Fruit fly (Drosophila melanogaster) whole organism, embryonic: ENCODE results near the gene CG44174.

Source experiments
- Atf-2 ChIP-seq: fragments of 200-800 bp; sonication (Bioruptor generic); optimal IDR thresholded peaks from 2 replicates; lab custom pipeline; 2016; ENCODE audit warnings: missing biosample characterization, missing genetic modification characterization
- BEAF-32 ChIP-seq: fragments of 200-800 bp; sonication (Bioruptor generic); optimal IDR thresholded peaks from 3 replicates; lab custom pipeline; 2017; ENCODE audit warnings: missing biosample characterization, missing genetic modification characterization, mild to moderate bottlenecking, moderate library complexity, missing genetic modification reagents
- C15 ChIP-seq: fragments of 200-800 bp; sonication (Bioruptor generic); IDR thresholded peaks from 3 replicates; pipeline ENCODE4 v1.3.6; 2022; ENCODE audit warnings: missing biosample characterization, missing genetic modification characterization
- CG10267 ChIP-seq: fragments of 200-800 bp; sonication (Bioruptor generic); optimal IDR thresholded peaks from 2 replicates; lab custom pipeline; 2018; ENCODE audit warnings: missing biosample characterization, mild to moderate bottlenecking, missing genetic modification characterization, moderate library complexity
- CG11560 ChIP-seq: fragments of 200-800 bp; sonication (Bioruptor generic); IDR thresholded peaks from 3 replicates; pipeline ENCODE4 v1.3.6; 2022; ENCODE audit warnings: missing biosample characterization, missing genetic modification characterization
- CG11696 ChIP-seq: fragments of 200-800 bp; sonication (Bioruptor generic); IDR thresholded peaks from 2 replicates; pipeline ENCODE4 v1.3.6; 2022; ENCODE audit warnings: missing biosample characterization, missing genetic modification characterization
- CG12659 ChIP-seq: fragments of 200-800 bp; sonication (Bioruptor generic); optimal IDR thresholded peaks from 3 replicates; lab custom pipeline; 2017; ENCODE audit warnings: mild to moderate bottlenecking, missing biosample characterization, missing genetic modification reagents, missing genetic modification characterization
- CG15601 ChIP-seq: fragments of 200-800 bp; sonication (Bioruptor generic); optimal IDR thresholded peaks from 3 replicates; lab custom pipeline; 2019; ENCODE audit warnings: missing biosample characterization, mild to moderate bottlenecking, missing genetic modification characterization, moderate library complexity
- CG18011 ChIP-seq: fragments of 200-800 bp; sonication (Bioruptor generic); optimal IDR thresholded peaks from 2 replicates; lab custom pipeline; 2017; ENCODE audit warnings: missing biosample characterization, missing genetic modification characterization, mild to moderate bottlenecking, moderate library complexity, missing genotype
- CG2712 ChIP-seq: fragments of 200-800 bp; optimal IDR thresholded peaks from 3 replicates; lab custom pipeline; 2019; ENCODE audit warnings: missing biosample characterization, mild to moderate bottlenecking, missing genetic modification characterization, moderate library complexity
- CG4404 ChIP-seq: fragments of 200-800 bp; sonication (Bioruptor generic); IDR thresholded peaks from 2 replicates; pipeline ENCODE4 v1.3.6; 2022; ENCODE audit warnings: missing biosample characterization, missing genetic modification characterization
- CG9727 ChIP-seq: fragments of 200-800 bp; sonication (Bioruptor generic); optimal IDR thresholded peaks from 3 replicates; lab custom pipeline; 2017; ENCODE audit warnings: missing biosample characterization, mild to moderate bottlenecking, missing genetic modification characterization
- CG9876 ChIP-seq: fragments of 200-800 bp; sonication (Bioruptor generic); optimal IDR thresholded peaks from 2 replicates; lab custom pipeline; 2016; ENCODE audit warnings: missing biosample characterization, missing genetic modification characterization
- D ChIP-seq, 2 experiments: fragments of 200-800 bp in 1 of 2; fragments of >200 bp in 1 of 2; sonication (Bioruptor generic) in 1 of 2; optimal IDR thresholded peaks; 2 replicates in 1 of 2; 3 replicates in 1 of 2; lab custom pipeline; 2017; ENCODE audit warnings: mild to moderate bottlenecking in 1 of 2, missing biosample characterization in 1 of 2, missing genetic modification characterization in 1 of 2, missing genetic modification reagents in 1 of 2
- Dad ChIP-seq: fragments of 200-800 bp; sonication (Bioruptor generic); optimal IDR thresholded peaks from 3 replicates; lab custom pipeline; 2016; ENCODE audit warnings: missing biosample characterization, missing genetic modification characterization
- Doc3 ChIP-seq: fragments of 200-800 bp; sonication (Bioruptor generic); IDR thresholded peaks from 3 replicates; pipeline ENCODE4 v1.3.6; 2022; ENCODE audit warnings: missing biosample characterization, missing genetic modification characterization; ENCODE audit not compliant: partially characterized antibody
- Ets97D ChIP-seq: fragments of 200-800 bp; sonication (Bioruptor generic); optimal IDR thresholded peaks from 3 replicates; lab custom pipeline; 2016; ENCODE audit warnings: missing biosample characterization, missing genetic modification characterization
- Gsc ChIP-seq: fragments of 200-800 bp; sonication (Bioruptor generic); IDR thresholded peaks from 2 replicates; pipeline ENCODE4 v1.3.6; 2022; ENCODE audit warnings: missing biosample characterization, missing genetic modification characterization
- Gug ChIP-seq: fragments of 200-800 bp; sonication (Bioruptor generic); IDR thresholded peaks from 4 replicates; pipeline ENCODE4 v1.3.6; 2022; ENCODE audit warnings: missing biosample characterization, missing genetic modification characterization
- HHEX ChIP-seq: fragments of 200-800 bp; sonication (Bioruptor generic); optimal IDR thresholded peaks from 3 replicates; lab custom pipeline; 2017; ENCODE audit warnings: missing biosample characterization, mild to moderate bottlenecking, missing genetic modification characterization, missing genetic modification reagents
- HLH4C ChIP-seq: fragments of 200-800 bp; sonication (Bioruptor generic); IDR thresholded peaks from 3 replicates; pipeline ENCODE4 v1.3.6; 2022; ENCODE audit warnings: missing biosample characterization, missing genetic modification characterization; ENCODE audit not compliant: partially characterized antibody
- Hr3 ChIP-seq: fragments of 200-800 bp; sonication (Bioruptor generic); optimal IDR thresholded peaks from 3 replicates; lab custom pipeline; 2016; ENCODE audit warnings: missing biosample characterization, missing genetic modification characterization
- Lhr ChIP-seq: fragments of 200-800 bp; sonication (Bioruptor generic); optimal IDR thresholded peaks from 3 replicates; lab custom pipeline; 2017; ENCODE audit warnings: mild to moderate bottlenecking, missing biosample characterization, missing genetic modification reagents, missing genetic modification characterization
- Poxn ChIP-seq: fragments of 200-800 bp; sonication (Bioruptor generic); IDR thresholded peaks from 2 replicates; pipeline ENCODE4 v1.3.6; 2022; ENCODE audit warnings: missing biosample characterization, missing genetic modification characterization
- Usf ChIP-seq: fragments of 200-800 bp; sonication (Bioruptor generic); optimal IDR thresholded peaks from 2 replicates; lab custom pipeline; 2017; ENCODE audit warnings: missing genotype, missing biosample characterization, missing genetic modification characterization
- btn ChIP-seq: fragments of 200-800 bp; sonication (Bioruptor generic); optimal IDR thresholded peaks from 2 replicates; lab custom pipeline; 2016; ENCODE audit warnings: missing biosample characterization, missing genetic modification characterization
- corto ChIP-seq: fragments of 200-800 bp; sonication (Bioruptor generic); optimal IDR thresholded peaks from 2 replicates; lab custom pipeline; 2016; ENCODE audit warnings: missing biosample characterization, mild to moderate bottlenecking, missing genetic modification characterization, moderate library complexity
- croc ChIP-seq: fragments of 200-800 bp; sonication (Bioruptor generic); conservative IDR thresholded peaks from 3 replicates; pipeline ENCODE4 v1.3.6; 2022; ENCODE audit warnings: missing biosample characterization, missing genetic modification characterization
- dmrt11E ChIP-seq: fragments of 200-800 bp; sonication (Bioruptor generic); optimal IDR thresholded peaks from 3 replicates; lab custom pipeline; 2018; ENCODE audit warnings: missing biosample characterization, mild to moderate bottlenecking, missing genetic modification characterization, moderate library complexity
- gcm2 ChIP-seq: fragments of 200-800 bp; sonication (Bioruptor generic); optimal IDR thresholded peaks from 2 replicates; lab custom pipeline; 2016; ENCODE audit warnings: missing biosample characterization, missing genetic modification characterization
- gsb ChIP-seq: fragments of 200-800 bp; sonication (Bioruptor generic); IDR thresholded peaks from 2 replicates; pipeline ENCODE4 v1.3.6; 2022; ENCODE audit warnings: missing biosample characterization, missing genetic modification characterization
- kay ChIP-seq: fragments of 200-800 bp; sonication (Bioruptor generic); optimal IDR thresholded peaks from 2 replicates; lab custom pipeline; 2016; ENCODE audit warnings: missing biosample characterization, missing genetic modification characterization
- lilli ChIP-seq: fragments of 200-800 bp; sonication (Bioruptor generic); optimal IDR thresholded peaks from 3 replicates; lab custom pipeline; 2016; ENCODE audit warnings: missing biosample characterization, missing genetic modification characterization
- lola ChIP-seq, 3 experiments: fragments of >200 bp in 2 of 3; fragments of 200-800 bp in 1 of 3; sonication (Bioruptor generic) in 1 of 3; optimal IDR thresholded peaks; 2 replicates each; lab custom pipeline; 2017 to 2019; ENCODE audit warnings: missing biosample characterization in 3 of 3, missing genetic modification characterization in 3 of 3, mild to moderate bottlenecking in 1 of 3, moderate library complexity in 1 of 3
- pan ChIP-seq, 4 experiments: fragments of >200 bp in 3 of 4; fragments of 200-800 bp in 1 of 4; sonication (Bioruptor generic) in 1 of 4; optimal IDR thresholded peaks in 3 of 4; IDR thresholded peaks in 1 of 4; 2 replicates each; pipeline versions ENCODE4 v1.3.6 to Lab custom; 2017 to 2022; ENCODE audit warnings: missing biosample characterization in 2 of 4, missing genetic modification characterization in 2 of 4, mixed read lengths in 1 of 4
- peb ChIP-seq: fragments of 200-800 bp; sonication (Bioruptor generic); IDR thresholded peaks from 2 replicates; pipeline ENCODE4 v1.3.6; 2022; ENCODE audit warnings: missing biosample characterization, missing genetic modification characterization
- sc ChIP-seq, 3 experiments: fragments of >200 bp in 2 of 3; fragments of 200-800 bp in 1 of 3; sonication (Bioruptor generic) in 1 of 3; optimal IDR thresholded peaks; 2 replicates in 2 of 3; 3 replicates in 1 of 3; lab custom pipeline; 2017; ENCODE audit warnings: mild to moderate bottlenecking in 1 of 3, missing biosample characterization in 1 of 3, missing genetic modification characterization in 1 of 3, missing genetic modification reagents in 1 of 3
- stc ChIP-seq: fragments of 200-800 bp; sonication (Bioruptor generic); IDR thresholded peaks from 2 replicates; pipeline ENCODE4 v1.3.6; 2022; ENCODE audit warnings: missing biosample characterization, missing genetic modification characterization
- tll ChIP-seq, 2 experiments: fragments of 200-800 bp in 1 of 2; fragments of >200 bp in 1 of 2; sonication (Bioruptor generic) in 1 of 2; optimal IDR thresholded peaks; 2 replicates each; lab custom pipeline; 2017 to 2019; ENCODE audit warnings: missing biosample characterization in 2 of 2, missing genetic modification characterization in 2 of 2, mild to moderate bottlenecking in 1 of 2, moderate library complexity in 1 of 2
- toy ChIP-seq: fragments of 200-800 bp; sonication (Bioruptor generic); IDR thresholded peaks from 2 replicates; pipeline ENCODE4 v1.3.6; 2022; ENCODE audit warnings: missing biosample characterization, missing genetic modification characterization
- twi ChIP-seq: fragments of 200-800 bp; optimal IDR thresholded peaks from 2 replicates; lab custom pipeline; 2019; ENCODE audit warnings: missing biosample characterization, mild to moderate bottlenecking, missing genetic modification characterization, moderate library complexity
- wor ChIP-seq: fragments of 200-800 bp; sonication (Bioruptor generic); IDR thresholded peaks from 2 replicates; pipeline ENCODE4 v1.3.6; 2022; ENCODE audit warnings: missing biosample characterization, missing genetic modification characterization

Gene CG44174

dm6 chr3R:19340312-19341079 is 43.0 kb upstream of the CG44174 start (continued):
- no peak for TF ChIP-seq btn (GFP tag; lab: Kevin White, UChicago)
- TF ChIP-seq gcm2 (GFP tag; lab: Kevin White, UChicago) = no peak
- TF ChIP-seq D (optimal IDR thresholded peaks at IDR 0.05; lab: Kevin White, UChicago) = peak; percentile 51
- no peak for TF ChIP-seq D (GFP tag; optimal IDR thresholded peaks at IDR 0.05; lab: Kevin White, UChicago)
- peak; percentile 41 for TF ChIP-seq dmrt11E (tag; lab: Kevin White, UChicago)
- TF ChIP-seq croc (GFP tag; lab: Robert Waterston, UW) = no peak
- no peak for TF ChIP-seq stc
- peak; percentile 45 for TF ChIP-seq CG4404 (GFP tag; lab: Robert Waterston, UW)
- TF ChIP-seq wor (GFP tag; lab: Robert Waterston, UW) = no peak
- TF ChIP-seq HLH4C (GFP tag; lab: Robert Waterston, UW) = no peak
- peak; percentile 34 for TF ChIP-seq CG2712 (tag; lab: Kevin White, UChicago)
- no peak for TF ChIP-seq CG18011 (GFP tag; lab: Kevin White, UChicago)
- no peak for TF ChIP-seq CG11696 (GFP tag; lab: Robert Waterston, UW)
- peak in 1 of 2 experiments; percentile 69 for TF ChIP-seq tll (GFP tag; optimal IDR thresholded peaks at IDR 0.05; lab: Kevin White, UChicago)
- no peak for TF ChIP-seq Lhr (GFP tag; lab: Kevin White, UChicago)
- TF ChIP-seq CG10267 (tag; lab: Kevin White, UChicago) = peak; percentile 13
- no peak for TF ChIP-seq HHEX (GFP tag; lab: Kevin White, UChicago)
- no peak for TF ChIP-seq C15 (GFP tag; lab: Robert Waterston, UW)
- no peak for TF ChIP-seq lilli (GFP tag; lab: Kevin White, UChicago)
- no peak for TF ChIP-seq Hr3 (GFP tag; lab: Kevin White, UChicago)
- no peak for TF ChIP-seq Atf-2 (GFP tag; lab: Kevin White, UChicago)
- TF ChIP-seq Dad (GFP tag; lab: Kevin White, UChicago) = no peak
- no peak for TF ChIP-seq Usf (GFP tag; lab: Kevin White, UChicago)
- TF ChIP-seq toy (GFP tag; lab: Robert Waterston, UW) = no peak
- peak; percentile 48 for TF ChIP-seq CG9727 (GFP tag; lab: Kevin White, UChicago)
- TF ChIP-seq kay = no peak
- TF ChIP-seq sc (optimal IDR thresholded peaks at IDR 0.05; lab: Kevin White, UChicago) = no peak
- TF ChIP-seq sc (GFP tag; optimal IDR thresholded peaks at IDR 0.05; lab: Kevin White, UChicago) = no peak
- TF ChIP-seq CG12659 (GFP tag; lab: Kevin White, UChicago) = no peak
- no peak for TF ChIP-seq Gsc
- TF ChIP-seq pan (optimal IDR thresholded peaks at IDR 0.05; lab: Kevin White, UChicago) = no peak
- no peak for TF ChIP-seq pan (GFP tag; optimal IDR thresholded peaks at IDR 0.05 in 1 of 2, IDR thresholded peaks at IDR 0.05 in 1 of 2)
- no peak for TF ChIP-seq corto (GFP tag; lab: Kevin White, UChicago)
- TF ChIP-seq lola (GFP tag; optimal IDR thresholded peaks at IDR 0.05; lab: Kevin White, UChicago) = peak in 1 of 3 experiments; percentile 33
- no peak for TF ChIP-seq Doc3 (GFP tag; lab: Robert Waterston, UW)
- no peak for TF ChIP-seq gsb (GFP tag; lab: Robert Waterston, UW)
- TF ChIP-seq Gug (GFP tag; lab: Robert Waterston, UW) = no peak
- no peak for TF ChIP-seq CG9876 (GFP tag; lab: Kevin White, UChicago)
- no peak for TF ChIP-seq BEAF-32 (GFP tag; lab: Kevin White, UChicago)
- TF ChIP-seq Poxn (GFP tag; lab: Robert Waterston, UW) = no peak
- TF ChIP-seq CG11560 (tag; lab: Robert Waterston, UW) = no peak
- no peak for TF ChIP-seq Ets97D (GFP tag; lab: Kevin White, UChicago)
- TF ChIP-seq twi (tag; lab: Kevin White, UChicago) = peak; percentile 42
- TF ChIP-seq peb (GFP tag; lab: Robert Waterston, UW) = no peak
- no peak for TF ChIP-seq CG15601 (tag; lab: Kevin White, UChicago)
- TF ChIP-seq, all 482 proteins: peak for 22
